Fruit fly (Drosophila melanogaster): ENCODE data around the gene mys.

mys gene

dm6 chrX:8075300-8075927 is 14.0 kb downstream of the mys start, which contains the start of the genes Upf2 and CG1571 (continued):
- TF ChIP-seq Neu2 (GFP tag; optimal IDR thresholded peaks at IDR 0.05; ENCODE audit: borderline replicate concordance) = no peak
- peak; percentile 84 for TF ChIP-seq CG2116 (GFP tag; optimal IDR thresholded peaks at IDR 0.05)
- no peak for TF ChIP-seq HLH3B (GFP tag; IDR thresholded peaks at IDR 0.05)
- TF ChIP-seq CG6854 (GFP tag; optimal IDR thresholded peaks at IDR 0.05) = no peak
- TF ChIP-seq nom (GFP tag; optimal IDR thresholded peaks at IDR 0.05) = no peak
- no peak for TF ChIP-seq gsb-n (tag; optimal IDR thresholded peaks at IDR 0.05)
- no peak for TF ChIP-seq CG18764 (GFP tag; optimal IDR thresholded peaks at IDR 0.05)
- TF ChIP-seq zfh2 (GFP tag; optimal IDR thresholded peaks at IDR 0.05) = no peak
- TF ChIP-seq zf30C (GFP tag; optimal IDR thresholded peaks at IDR 0.05) = no peak
- no peak for TF ChIP-seq Adf1 (GFP tag; IDR thresholded peaks at IDR 0.05)
- TF ChIP-seq H2.0 (GFP tag; IDR thresholded peaks at IDR 0.05) = no peak
- no peak for TF ChIP-seq btn (GFP tag; optimal IDR thresholded peaks at IDR 0.05)
- TF ChIP-seq ham (GFP tag; IDR thresholded peaks at IDR 0.05) = no peak
- TF ChIP-seq CG6791 (GFP tag; IDR thresholded peaks at IDR 0.05; ENCODE audit: partially characterized antibody) = peak; percentile 81
- TF ChIP-seq CG6654 (GFP tag; optimal IDR thresholded peaks at IDR 0.05) = no peak
- TF ChIP-seq CG13123 (GFP tag; optimal IDR thresholded peaks at IDR 0.05) = no peak
- TF ChIP-seq CG9215 (GFP tag; IDR thresholded peaks at IDR 0.05) = no peak

dm6 chrX:8080174-8080573 is 18.7 kb downstream of the mys start:
- TF ChIP-seq lov (optimal IDR thresholded peaks at IDR 0.05) = no peak
- TF ChIP-seq lov (GFP tag; IDR thresholded peaks at IDR 0.05) = no peak
- TF ChIP-seq CTCF (GFP tag; optimal IDR thresholded peaks at IDR 0.05) = no peak
- no peak for TF ChIP-seq CG4854 (GFP tag; optimal IDR thresholded peaks at IDR 0.05)
- peak; percentile 18; the same call in 1 of the 2 replicates for TF ChIP-seq CG14014 (GFP tag; IDR thresholded peaks at IDR 0.05)
- TF ChIP-seq sr (GFP tag; IDR thresholded peaks at IDR 0.05) = no peak
- no peak for TF ChIP-seq Elba2 (GFP tag; optimal IDR thresholded peaks at IDR 0.05)
- TF ChIP-seq ato (GFP tag; IDR thresholded peaks at IDR 0.05; ENCODE audit: partially characterized antibody) = no peak
- TF ChIP-seq btn (GFP tag; optimal IDR thresholded peaks at IDR 0.05) = no peak
- no peak for TF ChIP-seq CG3163 (GFP tag; optimal IDR thresholded peaks at IDR 0.05)
- TF ChIP-seq lab (GFP tag; optimal IDR thresholded peaks at IDR 0.05) = no peak
- peak; percentile 31; the same call in 1 of the 2 replicates for TF ChIP-seq Rfx (GFP tag; IDR thresholded peaks at IDR 0.05)
- TF ChIP-seq CG1647 (GFP tag; optimal IDR thresholded peaks at IDR 0.05) = no peak
- no peak for TF ChIP-seq CG13287 (GFP tag; IDR thresholded peaks at IDR 0.05; ENCODE audit: partially characterized antibody)
- TF ChIP-seq Nf-YA (GFP tag; IDR thresholded peaks at IDR 0.05) = no peak
- no peak for TF ChIP-seq pb (GFP tag; optimal IDR thresholded peaks at IDR 0.05)
- no peak for TF ChIP-seq sc (optimal IDR thresholded peaks at IDR 0.05)
- TF ChIP-seq sc (GFP tag; optimal IDR thresholded peaks at IDR 0.05) = no peak
- TF ChIP-seq CG17612 (GFP tag; IDR thresholded peaks at IDR 0.05) = no peak
- TF ChIP-seq z (GFP tag; IDR thresholded peaks at IDR 0.05) = no peak
- TF ChIP-seq lmd (GFP tag; IDR thresholded peaks at IDR 0.05) = peak; percentile 27; the same call in 1 of the 2 replicates
- no peak for TF ChIP-seq CG12104 (GFP tag; optimal IDR thresholded peaks at IDR 0.05)
- TF ChIP-seq Pdp1 (GFP tag; optimal IDR thresholded peaks at IDR 0.05) = peak in 1 of 2 experiments; percentile 60
- TF ChIP-seq Abd-B (GFP tag; optimal IDR thresholded peaks at IDR 0.05) = peak; percentile 2
- TF ChIP-seq Xrp1 (GFP tag; IDR thresholded peaks at IDR 0.05) = no peak
- TF ChIP-seq CG6689 (GFP tag; IDR thresholded peaks at IDR 0.05) = 0 out of 2 replicates have a peak, but pooled peaks have one; percentile 33
- no peak for TF ChIP-seq Ssrp (tag; optimal IDR thresholded peaks at IDR 0.05)
- TF ChIP-seq CG2120 (GFP tag; optimal IDR thresholded peaks at IDR 0.05) = peak; percentile 21
- TF ChIP-seq sens (GFP tag) = peak; percentile 86
- TF ChIP-seq CrebB (tag; optimal IDR thresholded peaks at IDR 0.05) = no peak
- TF ChIP-seq Hr78 (GFP tag; optimal IDR thresholded peaks at IDR 0.05) = peak in 1 of 2 experiments; percentile 32
- TF ChIP-seq ap (GFP tag; IDR thresholded peaks at IDR 0.05) = peak; percentile 11; the same call in 1 of the 2 replicates
- no peak for TF ChIP-seq Hmr (GFP tag; optimal IDR thresholded peaks at IDR 0.05)
- TF ChIP-seq cas (GFP tag; IDR thresholded peaks at IDR 0.05) = no peak
- TF ChIP-seq repo (GFP tag; optimal IDR thresholded peaks at IDR 0.05) = no peak
- no peak for TF ChIP-seq Hey (tag; optimal IDR thresholded peaks at IDR 0.05)
